Worm (Caenorhabditis elegans) whole organism, mixed stage, embryonic: ENCODE data around the gene crh-1.

Source experiments
- M03D4.4 ChIP-seq: sonication (generic microtip); optimal IDR thresholded peaks from 2 replicates; lab custom pipeline; 2017; ENCODE audit warnings: mild to moderate bottlenecking, missing genetic modification characterization, missing compliant biosample characterization
- bed-3 ChIP-seq: fragments of 200-800 bp; sonication (Bioruptor generic); optimal IDR thresholded peaks from 3 replicates; lab custom pipeline; 2018; ENCODE audit warnings: mild to moderate bottlenecking, missing genetic modification characterization, moderate library complexity, missing compliant biosample characterization
- blmp-1 ChIP-seq: fragments of 150-350 bp; optimal IDR thresholded peaks from 2 replicates; lab custom pipeline; 2014; ENCODE audit warnings: missing biosample characterization, missing genetic modification characterization
- ceh-43 ChIP-seq: fragments of 200-800 bp; sonication (Bioruptor generic); optimal IDR thresholded peaks from 2 replicates; lab custom pipeline; 2018; ENCODE audit warnings: mild to moderate bottlenecking, missing genetic modification characterization, moderate library complexity, missing compliant biosample characterization
- ceh-83 ChIP-seq: fragments of 200-800 bp; sonication (Bioruptor generic); optimal IDR thresholded peaks from 2 replicates; lab custom pipeline; 2018; ENCODE audit warnings: mild to moderate bottlenecking, missing genetic modification characterization, missing compliant biosample characterization
- ces-1 ChIP-seq: fragments of 150-350 bp; optimal IDR thresholded peaks from 2 replicates; lab custom pipeline; 2014; ENCODE audit warnings: missing biosample characterization, missing genetic modification reagents, missing genetic modification characterization
- cnd-1 ChIP-seq: fragments of 200-800 bp; sonication (Bioruptor generic); optimal IDR thresholded peaks from 2 replicates; lab custom pipeline; 2018; ENCODE audit warnings: mild to moderate bottlenecking, missing genetic modification characterization, missing compliant biosample characterization
- drap-1 ChIP-seq: fragments of 200-800 bp; sonication (Bioruptor generic); optimal IDR thresholded peaks from 3 replicates; lab custom pipeline; 2018; ENCODE audit warnings: mild to moderate bottlenecking, missing genetic modification characterization, missing compliant biosample characterization
- elt-1 ChIP-seq: sonication (generic microtip); optimal IDR thresholded peaks from 2 replicates; lab custom pipeline; 2017; ENCODE audit warnings: missing genetic modification characterization, mild to moderate bottlenecking, missing compliant biosample characterization, antibody characterized with exemption, moderate library complexity, borderline replicate concordance; ENCODE audit not compliant: insufficient read depth
- flh-1 ChIP-seq: fragments of 200-800 bp; sonication (Bioruptor generic); optimal IDR thresholded peaks from 2 replicates; lab custom pipeline; 2018; ENCODE audit warnings: mild to moderate bottlenecking, missing genetic modification characterization, moderate library complexity, missing compliant biosample characterization
- ham-2 ChIP-seq: fragments of 200-800 bp; sonication (Bioruptor generic); optimal IDR thresholded peaks from 2 replicates; lab custom pipeline; 2018; ENCODE audit warnings: mild to moderate bottlenecking, missing genetic modification characterization, missing compliant biosample characterization
- hlh-1 ChIP-seq: fragments of 150-350 bp; optimal IDR thresholded peaks from 2 replicates; lab custom pipeline; 2014; ENCODE audit warnings: missing biosample characterization, missing genetic modification reagents, missing genetic modification characterization
- lin-13 ChIP-seq: fragments of 150-350 bp; optimal IDR thresholded peaks from 2 replicates; lab custom pipeline; 2014; ENCODE audit warnings: missing biosample characterization, missing genetic modification characterization
- lin-32 ChIP-seq: fragments of 200-800 bp; sonication (Bioruptor generic); optimal IDR thresholded peaks from 2 replicates; lab custom pipeline; 2018; ENCODE audit warnings: mild to moderate bottlenecking, missing genetic modification characterization, missing compliant biosample characterization
- mab-5 ChIP-seq: fragments of 150-350 bp; optimal IDR thresholded peaks from 2 replicates; lab custom pipeline; 2014; ENCODE audit warnings: missing biosample characterization, missing genetic modification characterization
- mls-2 ChIP-seq: sonication (generic microtip); optimal IDR thresholded peaks from 2 replicates; lab custom pipeline; 2016; ENCODE audit warnings: mild to moderate bottlenecking, missing genetic modification characterization, moderate library complexity, missing compliant biosample characterization
- nhr-12 ChIP-seq: fragments of 150-350 bp; optimal IDR thresholded peaks from 2 replicates; lab custom pipeline; 2014; ENCODE audit warnings: missing biosample characterization, missing genetic modification characterization
- nhr-237 ChIP-seq: fragments of 150-350 bp; optimal IDR thresholded peaks from 2 replicates; lab custom pipeline; 2014; ENCODE audit warnings: missing biosample characterization, missing genetic modification characterization
- nhr-28 ChIP-seq: fragments of 150-350 bp; optimal IDR thresholded peaks from 2 replicates; lab custom pipeline; 2014; ENCODE audit warnings: missing biosample characterization, missing genetic modification characterization
- pha-4 ChIP-seq: fragments of 150-350 bp; optimal IDR thresholded peaks from 2 replicates; lab custom pipeline; 2018; ENCODE audit warnings: missing biosample characterization, missing genetic modification reagents, missing genetic modification characterization
- sem-2 ChIP-seq: fragments of 200-800 bp; sonication (Bioruptor generic); optimal IDR thresholded peaks from 2 replicates; lab custom pipeline; 2018; ENCODE audit warnings: mild to moderate bottlenecking, missing genetic modification characterization, missing compliant biosample characterization
- snpc-4 ChIP-seq: fragments of 150-350 bp; optimal IDR thresholded peaks from 2 replicates; lab custom pipeline; 2014; ENCODE audit warnings: missing biosample characterization, missing genetic modification characterization
- sptf-1 ChIP-seq: sonication (generic microtip); optimal IDR thresholded peaks from 2 replicates; lab custom pipeline; 2017; ENCODE audit warnings: mild to moderate bottlenecking, missing genetic modification characterization, moderate library complexity, missing compliant biosample characterization
- tbx-8 ChIP-seq: fragments of 200-800 bp; sonication (Bioruptor generic); optimal IDR thresholded peaks from 2 replicates; lab custom pipeline; 2018; ENCODE audit warnings: mild to moderate bottlenecking, missing genetic modification characterization, moderate library complexity, missing compliant biosample characterization
- unc-120 ChIP-seq: sonication (generic microtip); optimal IDR thresholded peaks from 2 replicates; lab custom pipeline; 2017; ENCODE audit warnings: missing genetic modification characterization, missing compliant biosample characterization; ENCODE audit not compliant: poor library complexity, severe bottlenecking
- unc-62 ChIP-seq: fragments of 150-350 bp; optimal IDR thresholded peaks from 2 replicates; lab custom pipeline; 2014; ENCODE audit warnings: missing biosample characterization, missing genetic modification reagents, missing genetic modification characterization
- zip-8 ChIP-seq: fragments of 150-350 bp; optimal IDR thresholded peaks from 2 replicates; lab custom pipeline; 2014; ENCODE audit warnings: missing biosample characterization, missing genetic modification characterization

Gene crh-1

DNA sequence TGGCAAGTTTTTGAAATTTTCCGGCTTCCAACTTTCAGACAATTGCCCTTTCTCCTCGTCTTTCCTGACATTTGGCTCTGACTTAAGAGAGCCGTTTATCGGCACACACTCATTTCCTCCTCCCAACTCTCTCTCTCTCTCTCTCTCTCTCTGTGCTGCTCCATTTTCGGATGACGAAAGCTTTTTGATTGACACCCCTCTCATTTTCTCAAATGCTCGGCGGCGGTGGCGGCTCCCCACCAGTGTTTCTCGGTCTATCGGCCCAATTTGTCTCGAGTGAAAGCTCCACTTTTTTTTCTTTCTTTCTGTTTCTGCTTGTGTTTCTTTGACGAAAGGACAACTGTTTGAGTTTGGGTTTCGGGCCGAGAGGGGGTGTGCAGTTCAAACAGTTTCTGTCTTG is 2.2 kb downstream of the crh-1 start:
- TF ChIP-seq sptf-1 (tag; lab: Kevin White, UChicago): no peak
- no peak for TF ChIP-seq sem-2 (GFP tag; lab: Kevin White, UChicago)
- TF ChIP-seq nhr-28 (tag; lab: Kevin White, UChicago): no peak
- no peak for TF ChIP-seq flh-1 (GFP tag; lab: Kevin White, UChicago)
- TF ChIP-seq tbx-8 (GFP tag; lab: Kevin White, UChicago): no peak
- no peak for TF ChIP-seq elt-1 (tag; lab: Kevin White, UChicago)
- TF ChIP-seq hlh-1 (tag; lab: Kevin White, UChicago): no peak
- no peak for TF ChIP-seq unc-120
- no peak for TF ChIP-seq cnd-1 (tag; lab: Kevin White, UChicago)
- no peak for TF ChIP-seq nhr-237
- no peak for TF ChIP-seq unc-62
- TF ChIP-seq bed-3 (GFP tag; lab: Kevin White, UChicago): no peak
- no peak for TF ChIP-seq nhr-12 (tag; lab: Kevin White, UChicago)
- no peak for TF ChIP-seq mab-5 (tag; lab: Kevin White, UChicago)
- TF ChIP-seq pha-4 (tag; lab: Kevin White, UChicago): no peak
- TF ChIP-seq M03D4.4: no peak
- no peak for TF ChIP-seq ham-2
- no peak for TF ChIP-seq ceh-83 (GFP tag; lab: Kevin White, UChicago)

DNA sequence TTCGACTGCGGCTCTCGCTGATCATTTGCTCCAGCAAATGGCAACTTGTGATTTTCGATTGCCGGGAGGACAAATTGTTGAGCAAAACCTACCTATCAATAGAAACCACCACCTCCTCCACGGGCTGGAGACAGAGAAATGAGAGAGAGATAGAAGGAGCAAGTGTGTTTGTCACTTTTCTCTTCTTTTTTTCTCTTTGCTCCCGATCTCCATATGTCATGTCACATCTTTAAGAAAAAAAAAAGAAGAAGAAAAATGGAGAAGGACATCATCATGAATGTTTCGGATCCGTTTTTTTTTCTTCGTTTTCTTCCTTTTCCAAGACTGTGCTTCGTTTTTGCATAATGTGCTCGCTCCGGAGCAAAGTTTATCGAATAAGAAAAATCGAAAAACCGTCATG is 3.2 kb downstream of the crh-1 start:
- TF ChIP-seq drap-1 (GFP tag; lab: Kevin White, UChicago) (no peak), pha-4 (tag; lab: Kevin White, UChicago) (no peak)
- TF ChIP-seq, all 35 proteins: peak for 0

DNA sequence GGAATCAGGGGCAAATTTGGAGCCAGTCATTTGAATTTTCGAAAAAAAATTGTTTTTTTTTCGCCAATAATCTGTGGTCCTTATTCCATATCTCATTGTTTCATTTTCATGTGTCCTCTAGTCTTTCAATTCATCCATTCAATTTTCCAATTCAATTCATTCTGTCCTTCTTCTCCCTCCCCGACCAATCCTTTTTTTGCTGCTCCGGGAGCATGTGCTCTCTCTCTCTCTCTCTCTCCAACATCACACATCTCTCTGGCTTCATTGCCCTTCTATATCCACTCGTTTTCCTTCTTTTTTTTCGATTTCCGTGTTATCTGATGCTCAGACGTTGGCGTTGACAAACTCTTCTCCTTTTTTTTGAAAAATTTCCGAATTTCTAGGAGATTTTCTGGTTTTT is 5.8 kb downstream of the crh-1 start:
- TF ChIP-seq ces-1 (GFP tag; lab: Kevin White, UChicago): peak; percentile 67
- TF ChIP-seq ceh-43 (GFP tag; lab: Kevin White, UChicago): no peak
- TF ChIP-seq, all 35 proteins: peak for 1

DNA sequence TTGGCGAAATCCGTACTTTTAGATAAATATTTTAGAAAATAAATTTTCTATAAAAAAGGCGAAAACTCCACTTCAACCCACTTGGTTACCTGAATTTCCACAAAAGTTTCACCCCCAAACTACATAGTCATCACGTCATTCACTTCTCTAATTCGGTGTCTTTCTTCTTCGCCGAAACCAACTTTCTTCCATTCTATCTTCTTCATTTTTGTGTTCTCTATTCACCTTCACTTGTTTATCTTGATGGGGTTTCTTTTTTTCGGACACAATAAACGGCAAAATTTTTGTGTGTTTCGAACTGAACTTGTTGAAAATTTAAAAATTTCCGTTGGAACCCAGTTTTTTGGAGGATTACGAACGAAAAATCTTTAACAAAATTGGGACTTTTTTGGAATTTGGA is 9.3 kb downstream of the crh-1 start:
- TF ChIP-seq hlh-1 (tag; lab: Kevin White, UChicago) (no peak), mab-5 (tag; lab: Kevin White, UChicago) (no peak), blmp-1 (tag; lab: Kevin White, UChicago) (peak; percentile 27), nhr-28 (tag; lab: Kevin White, UChicago) (no peak)

DNA sequence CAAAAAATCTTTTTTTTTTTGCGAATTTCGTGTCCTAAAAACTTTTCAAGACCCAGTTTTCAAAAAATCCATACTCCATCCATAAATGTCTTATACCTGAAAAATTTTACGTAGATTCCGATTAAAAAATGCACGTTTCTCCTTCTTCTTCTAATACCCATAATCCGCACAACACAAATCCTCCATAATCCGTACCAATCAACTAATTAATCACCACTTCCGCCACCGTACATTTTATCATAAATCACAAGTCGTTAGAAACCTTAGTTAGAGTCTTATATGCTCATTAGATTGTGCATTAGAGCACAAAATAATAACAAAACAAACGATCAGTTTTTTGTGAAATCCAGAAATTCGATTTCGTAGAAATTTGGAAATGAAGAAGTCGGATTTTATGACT is 11.4 kb downstream of the crh-1 start:
- TF ChIP-seq cnd-1 (tag; lab: Kevin White, UChicago) (no peak), nhr-28 (tag; lab: Kevin White, UChicago) (no peak)

DNA sequence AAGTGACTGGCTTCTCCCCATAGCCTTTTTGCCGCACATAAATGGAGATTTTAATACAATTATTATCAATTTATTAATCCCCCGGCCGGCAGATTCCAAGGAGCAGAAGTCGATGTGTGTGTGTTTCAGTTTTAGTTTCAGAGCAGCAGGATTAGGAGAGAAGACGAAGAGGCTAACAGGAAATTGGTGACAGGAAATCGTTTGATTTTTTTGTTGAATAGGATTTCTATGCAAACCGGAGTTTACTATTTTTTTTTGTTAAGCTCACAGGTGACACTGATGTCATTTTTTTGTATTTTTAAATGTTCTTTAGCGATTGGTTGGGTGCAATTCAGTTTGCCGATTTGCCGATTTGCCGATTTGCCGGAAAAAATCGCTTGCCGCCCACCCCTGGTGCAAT is 22.9 kb downstream of the crh-1 start:
- TF ChIP-seq snpc-4 (no peak), mls-2 (tag; lab: Kevin White, UChicago) (no peak), nhr-237 (no peak)

DNA sequence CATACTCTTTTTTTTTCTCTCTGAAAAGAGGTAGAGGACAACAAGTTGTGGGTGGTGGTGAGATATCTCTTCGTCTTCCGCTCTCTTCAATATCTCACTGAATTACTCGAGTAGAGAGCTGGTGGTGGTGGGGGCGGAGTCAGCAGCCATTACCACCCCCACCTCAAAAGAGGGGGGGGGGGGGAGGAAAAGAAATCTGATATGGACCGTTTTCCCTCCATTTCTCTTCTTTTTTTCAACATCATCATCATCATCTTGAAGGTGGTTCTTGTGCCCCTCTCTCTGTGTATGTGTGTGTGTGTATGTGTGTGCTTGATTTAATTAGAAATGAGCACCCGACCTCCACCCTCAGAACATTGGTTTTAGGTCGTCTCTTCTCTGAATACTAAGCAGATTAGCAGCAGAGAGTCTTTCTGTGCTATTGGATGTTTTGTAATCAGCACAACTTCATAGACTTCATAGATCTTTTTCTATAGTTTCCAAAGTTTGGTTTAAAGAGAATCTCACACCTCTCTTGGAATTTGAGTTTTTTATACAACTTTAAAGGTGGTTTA is 24.0 kb downstream of the crh-1 start:
- TF ChIP-seq flh-1 (GFP tag; lab: Kevin White, UChicago): no peak
- TF ChIP-seq zip-8: no peak
- peak; percentile 13 for TF ChIP-seq mls-2 (tag; lab: Kevin White, UChicago)
- TF ChIP-seq nhr-12 (tag; lab: Kevin White, UChicago): no peak
- TF ChIP-seq sem-2 (GFP tag; lab: Kevin White, UChicago): no peak
- no peak for TF ChIP-seq lin-13 (tag; lab: Kevin White, UChicago)
- TF ChIP-seq ces-1 (GFP tag; lab: Kevin White, UChicago): peak; percentile 98
- TF ChIP-seq nhr-28 (tag; lab: Kevin White, UChicago): no peak
- TF ChIP-seq nhr-237: no peak
- TF ChIP-seq lin-32 (GFP tag; lab: Kevin White, UChicago): no peak
- no peak for TF ChIP-seq drap-1 (GFP tag; lab: Kevin White, UChicago)
- no peak for TF ChIP-seq M03D4.4
